Fruit fly (Drosophila melanogaster): ENCODE results near the gene rdgA.
A peak's percentile ranks its signal among the peaks of the same experiment; 100 is the strongest.

The rdgA gene

dm6 chrX:8897859-8898427 lies 8.9 kb upstream of the rdgA start, which contains the start of gene Moe (continued):
- TF ChIP-seq CG8359 (GFP tag; optimal IDR thresholded peaks at IDR 0.05; ENCODE audit: borderline replicate concordance) (no peak), Dbx (GFP tag; IDR thresholded peaks at IDR 0.05) (peak; percentile 70; the same call in 2 of the 3 replicates), Kr (GFP tag; optimal IDR thresholded peaks at IDR 0.05) (no peak), CG17328 (GFP tag; IDR thresholded peaks at IDR 0.05) (peak; percentile 22; the same call in 1 of the 2 replicates), eve (GFP tag; optimal IDR thresholded peaks at IDR 0.05) (peak in 1 of 2 experiments; percentile 75), CG31224 (GFP tag; IDR thresholded peaks at IDR 0.05) (no peak), gsb (GFP tag; IDR thresholded peaks at IDR 0.05) (no peak), ap (GFP tag; IDR thresholded peaks at IDR 0.05) (no peak), CG43689 (GFP tag; IDR thresholded peaks at IDR 0.05) (no peak), Abd-B (GFP tag; optimal IDR thresholded peaks at IDR 0.05) (no peak), z (GFP tag; IDR thresholded peaks at IDR 0.05) (no peak), CG1602 (GFP tag; optimal IDR thresholded peaks at IDR 0.05) (peak; percentile 22), slbo (GFP tag; IDR thresholded peaks at IDR 0.05) (peak; percentile 85), stwl (tag; optimal IDR thresholded peaks at IDR 0.05) (peak; percentile 62), CG15479 (GFP tag; optimal IDR thresholded peaks at IDR 0.05) (peak; percentile 6), en (GFP tag; optimal IDR thresholded peaks at IDR 0.05) (no peak), MTF-1 (GFP tag; optimal IDR thresholded peaks at IDR 0.05; ENCODE audit: borderline replicate concordance) (no peak), lmd (GFP tag; IDR thresholded peaks at IDR 0.05) (peak; percentile 37; the same call in 1 of the 2 replicates), ham (GFP tag; IDR thresholded peaks at IDR 0.05) (no peak), CG1792 (GFP tag; optimal IDR thresholded peaks at IDR 0.05) (peak; percentile 55), Dll (GFP tag; IDR thresholded peaks at IDR 0.05; ENCODE audit: partially characterized antibody) (peak; percentile 86), HLH3B (GFP tag; IDR thresholded peaks at IDR 0.05) (0 out of 2 replicates have a peak, but pooled peaks have one; percentile 26), CG11093 (GFP tag; IDR thresholded peaks at IDR 0.05) (no peak), cato (GFP tag; optimal IDR thresholded peaks at IDR 0.05; ENCODE audit: borderline replicate concordance) (no peak), CG8944 (GFP tag; optimal IDR thresholded peaks at IDR 0.05) (peak; percentile 44), trem (tag; optimal IDR thresholded peaks at IDR 0.05) (peak; percentile 48), scrt (GFP tag; optimal IDR thresholded peaks at IDR 0.05) (peak; percentile 85), tap (tag; optimal IDR thresholded peaks at IDR 0.05) (no peak), CG10565 (GFP tag; optimal IDR thresholded peaks at IDR 0.05) (no peak), chif (GFP tag; optimal IDR thresholded peaks at IDR 0.05) (peak; percentile 17 to 44), eyg (GFP tag; optimal IDR thresholded peaks at IDR 0.05) (no peak), h (optimal IDR thresholded peaks at IDR 0.05) (no peak), Mes4 (GFP tag; optimal IDR thresholded peaks at IDR 0.05) (peak; percentile 3), CrebB (tag; optimal IDR thresholded peaks at IDR 0.05) (no peak), CG10959 (GFP tag; IDR thresholded peaks at IDR 0.05) (no peak), CG8089 (GFP tag; optimal IDR thresholded peaks at IDR 0.05) (peak; percentile 19), Fer2 (tag; optimal IDR thresholded peaks at IDR 0.05) (no peak), ftz-f1 (GFP tag; optimal IDR thresholded peaks at IDR 0.05) (no peak), CG7786 (GFP tag; optimal IDR thresholded peaks at IDR 0.05) (peak; percentile 44), CG9609 (GFP tag; optimal IDR thresholded peaks at IDR 0.05) (peak; percentile 55), ato (GFP tag; IDR thresholded peaks at IDR 0.05; ENCODE audit: partially characterized antibody) (peak; percentile 56; the same call in 1 of the 2 replicates), tin (GFP tag; optimal IDR thresholded peaks at IDR 0.05) (peak; percentile 57), abd-A (tag; optimal IDR thresholded peaks at IDR 0.05) (no peak), zf30C (GFP tag; optimal IDR thresholded peaks at IDR 0.05) (peak; percentile 10), CG2202 (tag; optimal IDR thresholded peaks at IDR 0.05) (no peak), CG34376 (GFP tag; optimal IDR thresholded peaks at IDR 0.05) (no peak), CG33213 (GFP tag; optimal IDR thresholded peaks at IDR 0.05) (peak; percentile 49), Hsf (GFP tag; optimal IDR thresholded peaks at IDR 0.05) (peak; percentile 69), CG17359 (tag; optimal IDR thresholded peaks at IDR 0.05) (no peak), nau (GFP tag; optimal IDR thresholded peaks at IDR 0.05) (no peak), CG15269 (tag; optimal IDR thresholded peaks at IDR 0.05) (peak; percentile 36)

Data from whole organism, embryonic.